Worm (Caenorhabditis elegans): ENCODE measurements around the gene srh-74.

ce11 chrV:11063115-11063514, 14.5 kb upstream of the srh-74 start, which contains the start of gene T04C12.9:
- no peak for TF ChIP-seq ceh-13 (GFP tag; optimal IDR thresholded peaks at IDR 0.05)
- no peak for TF ChIP-seq scrt-1 (GFP tag; IDR thresholded peaks at IDR 0.05)
- no peak for TF ChIP-seq sea-1 (GFP tag; conservative IDR thresholded peaks at IDR 0.05)
- no peak for TF ChIP-seq ama-1 (optimal IDR thresholded peaks at IDR 0.05)

Data from whole organism, early embryonic.